Worm (Caenorhabditis elegans): Measurements from ENCODE around the gene R10E4.3.

R10E4.3 gene

DNA sequence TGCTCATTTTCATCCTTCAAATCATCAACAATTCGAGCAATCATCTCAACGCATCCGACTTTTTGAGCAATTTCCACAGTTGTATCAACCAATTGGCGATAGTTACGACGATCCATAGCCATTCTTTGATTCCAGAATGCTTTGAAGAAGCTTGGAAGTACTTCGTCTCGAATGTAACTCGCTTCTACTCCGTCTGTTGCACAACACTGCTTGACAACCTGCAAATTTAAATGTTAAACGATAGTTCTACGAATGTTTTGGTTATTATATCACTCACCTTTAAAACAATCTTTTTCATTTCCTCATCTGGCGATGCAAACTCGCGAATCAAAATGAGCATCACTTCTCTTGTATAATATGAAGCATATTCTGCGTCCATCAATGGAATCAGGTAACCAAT is 21.4 kb downstream of the R10E4.3 start:
- TF ChIP-seq nhr-2 (tag; optimal IDR thresholded peaks at IDR 0.05) = no peak

DNA sequence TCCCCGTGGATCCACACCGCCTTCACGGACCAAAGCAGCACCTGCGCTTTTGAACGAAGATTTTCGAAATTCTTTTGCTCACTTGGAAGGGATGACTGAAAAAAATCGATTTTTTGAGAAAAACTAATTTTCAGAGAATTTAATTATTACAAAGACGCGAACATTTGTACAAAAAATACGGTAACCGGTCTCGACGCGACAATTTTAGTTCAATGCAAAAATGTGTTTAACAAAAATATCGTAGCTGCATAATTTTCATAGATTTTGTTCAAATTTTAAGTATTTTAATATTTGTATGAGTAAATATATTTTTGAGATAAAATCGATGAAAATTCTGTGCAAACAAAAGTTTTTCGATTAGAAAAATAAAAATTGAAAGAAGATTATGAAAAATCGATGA is 24.2 kb downstream of the R10E4.3 start, which contains the start of gene T08A11.1:
Gene T08A11.1, minus strand, starts transcription at position 101 of the 400 bp plus-strand sequence.
- no peak for TF ChIP-seq mls-2 (tag; optimal IDR thresholded peaks at IDR 0.05)
- no peak for TF ChIP-seq unc-62 (GFP tag; optimal IDR thresholded peaks at IDR 0.05)
- no peak for TF ChIP-seq zip-8 (tag; optimal IDR thresholded peaks at IDR 0.05)
- no peak for TF ChIP-seq drap-1 (GFP tag; optimal IDR thresholded peaks at IDR 0.05)

ce11 chrIII:4257896-4258295 is 29.4 kb downstream of the R10E4.3 start:
- TF ChIP-seq nhr-237 (tag; optimal IDR thresholded peaks at IDR 0.05) (no peak), lin-13 (tag; optimal IDR thresholded peaks at IDR 0.05) (no peak), nhr-28 (tag; optimal IDR thresholded peaks at IDR 0.05) (no peak), sptf-1 (tag; optimal IDR thresholded peaks at IDR 0.05) (no peak), ces-1 (GFP tag; optimal IDR thresholded peaks at IDR 0.05) (no peak), cnd-1 (tag; optimal IDR thresholded peaks at IDR 0.05) (no peak), mls-2 (tag; optimal IDR thresholded peaks at IDR 0.05) (no peak), hlh-1 (tag; optimal IDR thresholded peaks at IDR 0.05) (no peak), elt-3 (tag; optimal IDR thresholded peaks at IDR 0.05) (no peak), elt-1 (tag; optimal IDR thresholded peaks at IDR 0.05; ENCODE audit: borderline replicate concordance, insufficient read depth) (no peak), mep-1 (tag; optimal IDR thresholded peaks at IDR 0.05) (no peak), zip-8 (tag; optimal IDR thresholded peaks at IDR 0.05) (no peak), ztf-11 (tag; optimal IDR thresholded peaks at IDR 0.05) (no peak), nhr-2 (tag; optimal IDR thresholded peaks at IDR 0.05) (no peak), nhr-76 (tag; optimal IDR thresholded peaks at IDR 0.05) (no peak), pha-4 (tag; optimal IDR thresholded peaks at IDR 0.05) (no peak)

DNA sequence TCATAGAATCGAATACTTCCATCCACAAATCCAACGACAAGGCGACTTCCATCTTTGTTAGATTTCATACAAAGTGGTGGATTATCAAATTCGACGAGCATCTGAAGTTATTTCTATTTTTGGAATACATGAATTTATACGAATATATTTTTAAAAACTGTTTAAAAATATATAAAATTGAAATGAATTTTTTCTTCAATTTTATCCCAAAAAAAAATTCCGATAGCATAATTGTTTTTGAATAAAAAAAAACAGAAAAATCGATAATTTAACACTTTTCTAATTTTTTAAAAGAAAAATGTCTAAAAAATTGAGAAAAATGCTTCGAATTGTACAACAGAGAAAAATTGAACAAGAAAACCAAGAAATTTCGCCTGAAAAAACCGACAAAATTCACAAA is 39.7 kb downstream of the R10E4.3 start, which contains the start of gene Y44F5A.1:
Gene Y44F5A.1, minus strand, starts transcription at position 101 of the 400 bp plus-strand sequence.
- no peak for TF ChIP-seq ceh-83 (GFP tag; optimal IDR thresholded peaks at IDR 0.05)
- no peak for TF ChIP-seq nhr-2 (tag; optimal IDR thresholded peaks at IDR 0.05)
- TF ChIP-seq M03D4.4 (tag; optimal IDR thresholded peaks at IDR 0.05) = no peak
- no peak for TF ChIP-seq nhr-76 (tag; optimal IDR thresholded peaks at IDR 0.05)
- no peak for TF ChIP-seq unc-62 (GFP tag; optimal IDR thresholded peaks at IDR 0.05)
- TF ChIP-seq zip-8 (tag; optimal IDR thresholded peaks at IDR 0.05) = no peak
- TF ChIP-seq ces-1 (GFP tag; optimal IDR thresholded peaks at IDR 0.05) = no peak
- TF ChIP-seq pha-4 (tag; optimal IDR thresholded peaks at IDR 0.05) = no peak
- no peak for TF ChIP-seq tbx-8 (GFP tag; optimal IDR thresholded peaks at IDR 0.05)
- no peak for TF ChIP-seq lsy-2 (tag; optimal IDR thresholded peaks at IDR 0.05)

DNA sequence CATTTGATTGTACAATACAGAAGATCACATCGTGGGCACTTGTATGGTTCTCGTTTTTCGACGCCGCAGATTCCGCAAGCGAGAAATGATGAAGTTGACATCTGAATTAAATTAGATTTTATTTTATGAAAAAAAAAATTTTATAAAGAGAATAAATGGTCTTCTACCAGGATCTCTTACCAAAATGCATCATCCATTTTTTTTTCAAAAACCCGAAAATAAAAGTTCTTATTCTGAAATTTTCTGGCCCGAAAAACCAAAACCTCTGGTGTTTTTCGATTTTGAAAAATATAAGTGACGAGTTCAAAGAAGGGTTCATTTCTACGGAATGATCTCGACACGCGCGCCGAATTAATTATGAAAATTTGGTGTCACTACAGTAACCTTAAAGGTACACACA is 43.0 kb downstream of the R10E4.3 start, which contains the start of gene zhit-2:
Gene zhit-2, minus strand, starts transcription at position 101 of the 400 bp plus-strand sequence.
- TF ChIP-seq drap-1 (GFP tag; optimal IDR thresholded peaks at IDR 0.05) = no peak
- no peak for TF ChIP-seq bed-3 (GFP tag; optimal IDR thresholded peaks at IDR 0.05)
- no peak for TF ChIP-seq sptf-1 (tag; optimal IDR thresholded peaks at IDR 0.05)
- TF ChIP-seq elt-1 (tag; optimal IDR thresholded peaks at IDR 0.05; ENCODE audit: borderline replicate concordance, insufficient read depth) = no peak
- TF ChIP-seq elt-3 (tag; optimal IDR thresholded peaks at IDR 0.05) = no peak
- no peak for TF ChIP-seq ceh-83 (GFP tag; optimal IDR thresholded peaks at IDR 0.05)
- TF ChIP-seq nhr-76 (tag; optimal IDR thresholded peaks at IDR 0.05) = no peak
- TF ChIP-seq cnd-1 (tag; optimal IDR thresholded peaks at IDR 0.05) = no peak
- TF ChIP-seq nhr-2 (tag; optimal IDR thresholded peaks at IDR 0.05) = no peak
- no peak for TF ChIP-seq sem-2 (GFP tag; optimal IDR thresholded peaks at IDR 0.05)

DNA sequence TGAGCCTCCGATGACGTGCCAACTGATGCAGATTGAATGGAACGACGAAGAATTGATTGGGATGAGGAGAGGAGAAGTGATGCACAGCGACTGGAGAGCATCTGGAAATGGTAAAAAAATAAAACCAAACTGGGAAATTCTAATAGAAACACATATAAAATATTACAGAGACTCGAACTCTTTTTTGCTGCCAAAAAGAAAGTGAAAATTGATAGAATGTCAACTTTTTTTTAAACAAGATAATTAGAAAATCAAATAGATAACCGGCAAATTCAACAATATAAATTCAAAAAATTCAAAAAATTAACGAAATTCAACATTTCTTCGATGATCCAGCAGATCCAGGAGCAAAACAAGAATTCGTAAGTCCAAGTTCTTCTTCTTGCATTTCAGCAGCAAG is 43.8 kb downstream of the R10E4.3 start, which contains the start of gene mrpl-21:
Gene mrpl-21, minus strand, starts transcription at position 101 of the 400 bp plus-strand sequence.
- TF ChIP-seq nhr-237 (tag; optimal IDR thresholded peaks at IDR 0.05) (no peak), snpc-4 (tag; optimal IDR thresholded peaks at IDR 0.05) (no peak), lin-13 (tag; optimal IDR thresholded peaks at IDR 0.05) (no peak), mls-2 (tag; optimal IDR thresholded peaks at IDR 0.05) (no peak), ztf-11 (tag; optimal IDR thresholded peaks at IDR 0.05) (no peak), ceh-43 (GFP tag; optimal IDR thresholded peaks at IDR 0.05) (no peak), sem-2 (GFP tag; optimal IDR thresholded peaks at IDR 0.05) (no peak), ceh-39 (tag; optimal IDR thresholded peaks at IDR 0.05) (no peak), unc-39 (tag; optimal IDR thresholded peaks at IDR 0.05) (no peak), pha-4 (tag; optimal IDR thresholded peaks at IDR 0.05) (no peak), zip-8 (tag; optimal IDR thresholded peaks at IDR 0.05) (no peak), elt-1 (tag; optimal IDR thresholded peaks at IDR 0.05; ENCODE audit: borderline replicate concordance, insufficient read depth) (no peak)

All from whole organism, mixed stage, embryonic.